Fruit fly (Drosophila melanogaster): ENCODE measurements around the gene Cyp6d5.
A peak's percentile ranks its signal among the peaks of the same experiment; 100 is the strongest.

The Cyp6d5 gene

dm6 chr3R:14055944-14056319, 26.9 kb downstream of the Cyp6d5 start:
- TF ChIP-seq EcR (GFP tag; optimal IDR thresholded peaks at IDR 0.05) = peak in 1 of 2 experiments; percentile 42
- no peak for TF ChIP-seq CG8478 (optimal IDR thresholded peaks at IDR 0.05)

- TF ChIP-seq psq (optimal IDR thresholded peaks at IDR 0.05) (no peak), Dll (optimal IDR thresholded peaks at IDR 0.05) (peak; percentile 27)
Measured at dm6 chr3R:14056320-14057053, 27.5 kb downstream of the Cyp6d5 start, which contains the start of gene foxo. Gene foxo, plus strand, starts transcription at chr3R:14056945.

- no peak for TF ChIP-seq CG8478 (optimal IDR thresholded peaks at IDR 0.05)
- no peak for TF ChIP-seq usp (GFP tag; optimal IDR thresholded peaks at IDR 0.05)
- no peak for TF ChIP-seq pan (optimal IDR thresholded peaks at IDR 0.05)
- no peak for TF ChIP-seq Dll (optimal IDR thresholded peaks at IDR 0.05)
- TF ChIP-seq psq (optimal IDR thresholded peaks at IDR 0.05) = no peak
- TF ChIP-seq EcR (GFP tag; optimal IDR thresholded peaks at IDR 0.05) = no peak
Measured at dm6 chr3R:14057132-14057855, 28.3 kb downstream of the Cyp6d5 start.

- TF ChIP-seq EcR (GFP tag; optimal IDR thresholded peaks at IDR 0.05) (no peak), CG8478 (optimal IDR thresholded peaks at IDR 0.05) (no peak), Dll (optimal IDR thresholded peaks at IDR 0.05) (no peak), psq (optimal IDR thresholded peaks at IDR 0.05) (no peak), usp (GFP tag; optimal IDR thresholded peaks at IDR 0.05) (no peak), pan (optimal IDR thresholded peaks at IDR 0.05) (no peak)
Measured at dm6 chr3R:14058531-14059431, 29.8 kb downstream of the Cyp6d5 start.

DNA sequence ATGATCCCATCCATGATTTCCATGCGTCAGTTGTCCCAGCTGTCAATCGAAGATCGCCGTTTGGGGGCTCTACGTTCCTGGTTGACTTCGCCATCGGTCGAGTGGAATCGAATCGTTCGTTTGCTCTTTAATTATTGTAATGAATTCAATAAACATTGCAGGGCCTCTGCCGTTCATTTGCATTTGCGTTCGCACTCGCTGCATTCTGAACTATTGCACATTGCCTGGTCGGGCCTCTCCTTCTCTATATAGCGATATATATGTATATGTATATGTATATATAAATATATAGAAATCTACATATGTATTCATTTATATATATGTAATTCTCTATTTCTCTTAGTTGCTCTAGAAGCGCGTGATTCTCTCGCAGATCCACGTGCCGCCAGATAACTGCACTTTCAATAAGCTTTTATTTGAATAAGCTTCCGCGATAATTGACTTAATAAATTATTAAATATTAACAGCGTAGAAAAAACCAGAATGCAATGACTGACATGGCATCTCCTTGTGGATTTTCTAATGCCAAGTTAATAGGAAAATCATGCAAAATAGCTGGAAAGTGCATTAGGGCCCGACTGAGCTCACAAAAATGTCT, 30.8 kb downstream of the Cyp6d5 start:
- no peak for TF ChIP-seq psq (optimal IDR thresholded peaks at IDR 0.05)
- no peak for TF ChIP-seq usp (GFP tag; optimal IDR thresholded peaks at IDR 0.05)
- TF ChIP-seq EcR (GFP tag; optimal IDR thresholded peaks at IDR 0.05) = no peak
- no peak for TF ChIP-seq Dll (optimal IDR thresholded peaks at IDR 0.05)
- no peak for TF ChIP-seq CG8478 (optimal IDR thresholded peaks at IDR 0.05)
- TF ChIP-seq pan (optimal IDR thresholded peaks at IDR 0.05) = no peak

dm6 chr3R:14060399-14060798, 31.4 kb downstream of the Cyp6d5 start:
- TF ChIP-seq CG8478 (optimal IDR thresholded peaks at IDR 0.05) (no peak), pan (optimal IDR thresholded peaks at IDR 0.05) (no peak), EcR (GFP tag; optimal IDR thresholded peaks at IDR 0.05) (no peak), Dll (optimal IDR thresholded peaks at IDR 0.05) (no peak), psq (optimal IDR thresholded peaks at IDR 0.05) (no peak), usp (GFP tag; optimal IDR thresholded peaks at IDR 0.05) (no peak)

DNA sequence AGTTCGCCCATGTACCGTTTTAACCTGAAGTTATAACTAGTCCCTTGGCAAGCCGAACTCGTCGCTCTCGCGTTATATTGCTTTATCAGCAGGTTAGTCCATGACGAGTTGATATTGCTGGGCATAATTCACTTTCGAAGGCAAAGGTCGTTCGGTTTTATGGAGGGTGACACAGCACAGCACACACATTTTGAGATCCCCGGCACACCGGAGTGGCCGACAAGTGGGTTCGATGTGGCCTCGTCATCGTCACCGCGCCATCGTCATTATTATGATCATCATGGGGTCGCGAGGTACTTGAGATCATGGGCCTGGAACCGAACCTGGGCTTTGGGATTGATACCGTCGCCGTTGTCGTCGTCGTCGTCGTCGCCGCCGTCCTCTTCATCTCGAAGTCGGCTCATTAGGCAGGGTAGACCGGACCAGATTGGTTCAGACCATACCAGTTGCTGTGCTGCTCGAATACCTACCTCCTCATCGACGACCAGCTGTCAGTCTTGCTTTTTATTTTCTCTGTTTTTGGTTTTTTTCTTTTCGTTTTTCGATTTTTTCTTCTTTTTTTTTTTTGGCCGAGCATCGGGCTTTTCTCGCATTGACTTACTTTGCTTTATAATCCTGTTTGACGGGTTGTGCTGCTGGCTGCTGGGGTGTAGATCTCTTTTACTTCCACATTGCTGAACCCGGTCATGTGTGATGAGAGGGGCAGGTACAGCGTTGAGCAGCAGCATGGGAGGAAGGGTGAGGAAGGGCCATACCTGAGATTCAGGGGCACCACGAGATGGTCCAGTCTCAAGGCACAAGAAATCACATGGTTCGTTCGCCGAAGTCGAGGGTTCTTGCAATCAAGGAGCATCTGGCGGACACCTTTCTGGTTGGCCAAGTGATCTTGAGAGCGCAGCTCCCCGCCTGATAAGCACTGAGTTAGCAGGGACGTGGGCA, 32.3 kb downstream of the Cyp6d5 start:
- TF ChIP-seq EcR (GFP tag; optimal IDR thresholded peaks at IDR 0.05) (peak in 1 of 2 experiments; percentile 50), psq (optimal IDR thresholded peaks at IDR 0.05) (no peak)

DNA sequence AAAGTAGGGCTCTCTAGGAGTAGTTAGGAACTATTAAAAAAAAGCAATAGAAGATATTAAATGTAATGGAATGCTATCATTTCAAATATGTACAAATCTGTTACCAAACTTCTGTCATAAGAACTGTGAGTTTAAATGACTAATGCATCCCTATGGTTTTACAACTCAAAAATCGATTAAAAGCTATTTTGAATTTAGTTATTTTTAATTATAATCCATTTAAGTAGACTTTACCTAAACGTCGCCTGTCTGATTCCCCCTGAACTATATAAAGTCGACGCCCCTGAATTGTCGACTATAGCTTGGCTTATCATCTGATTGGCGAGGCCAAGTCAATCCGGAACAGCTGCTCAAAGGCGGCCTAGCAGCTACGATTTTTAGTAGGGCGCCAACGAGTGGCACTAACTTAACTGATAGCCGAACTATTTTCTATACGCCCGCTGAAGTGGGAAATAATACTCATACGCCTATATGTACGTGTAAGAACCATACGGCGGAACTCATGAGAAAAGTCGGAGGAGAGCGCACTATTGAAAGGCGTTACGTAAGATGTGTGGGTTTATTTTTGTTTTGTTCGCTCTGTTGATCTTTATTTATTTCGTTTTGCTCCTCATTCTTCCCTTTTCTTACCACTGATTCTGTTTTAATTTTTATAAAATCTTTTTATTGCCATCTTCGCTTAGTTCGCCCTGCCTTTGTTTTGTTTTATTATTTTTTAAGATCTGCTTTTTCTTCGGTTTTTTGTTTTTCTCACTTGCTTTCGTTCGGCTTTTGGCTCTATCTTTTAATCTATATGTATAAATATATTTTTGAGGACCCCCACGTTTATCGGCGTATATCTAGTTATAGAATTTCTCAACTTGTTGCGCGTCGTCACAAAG, 33.2 kb downstream of the Cyp6d5 start:
- no peak for TF ChIP-seq Dll (optimal IDR thresholded peaks at IDR 0.05)
- no peak for TF ChIP-seq pan (optimal IDR thresholded peaks at IDR 0.05)
- TF ChIP-seq CG8478 (optimal IDR thresholded peaks at IDR 0.05) = no peak
- TF ChIP-seq EcR (GFP tag; optimal IDR thresholded peaks at IDR 0.05) = no peak
- no peak for TF ChIP-seq usp (GFP tag; optimal IDR thresholded peaks at IDR 0.05)
- no peak for TF ChIP-seq psq (optimal IDR thresholded peaks at IDR 0.05)

DNA sequence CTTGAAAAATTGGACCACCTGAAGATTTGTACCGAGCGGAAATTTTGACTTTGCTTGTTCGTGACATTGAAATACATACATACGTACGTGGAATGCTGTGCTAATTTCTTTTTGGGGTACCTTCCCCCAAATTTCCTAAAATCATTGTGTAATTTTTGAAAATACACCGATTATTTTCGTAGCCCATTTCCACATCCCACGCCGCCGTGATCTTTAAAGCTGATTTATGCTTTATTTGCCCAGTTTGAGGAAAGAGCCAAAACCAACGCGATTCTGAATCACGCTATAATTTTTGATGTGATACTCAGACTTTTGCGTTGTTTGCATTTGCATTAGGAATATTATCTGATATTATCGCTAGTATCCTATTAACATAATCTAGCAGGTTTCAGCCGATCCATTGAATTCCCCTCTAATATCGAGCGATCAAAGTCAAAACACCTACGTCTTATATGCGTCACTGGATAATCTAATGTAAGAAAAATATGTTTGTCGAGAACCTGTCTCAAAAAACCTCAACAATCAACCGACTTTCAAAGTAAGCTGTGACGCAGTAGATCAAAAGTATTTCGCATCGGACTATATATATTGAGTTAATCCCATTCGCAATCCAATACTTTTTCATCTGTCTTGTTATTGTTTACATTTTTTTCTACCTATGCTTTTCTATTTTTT, 34.0 kb downstream of the Cyp6d5 start:
- no peak for TF ChIP-seq usp (GFP tag; optimal IDR thresholded peaks at IDR 0.05)
- TF ChIP-seq pan (optimal IDR thresholded peaks at IDR 0.05) = no peak
- TF ChIP-seq EcR (GFP tag; optimal IDR thresholded peaks at IDR 0.05) = no peak
- TF ChIP-seq Dll (optimal IDR thresholded peaks at IDR 0.05) = no peak
- TF ChIP-seq psq (optimal IDR thresholded peaks at IDR 0.05) = no peak
- TF ChIP-seq CG8478 (optimal IDR thresholded peaks at IDR 0.05) = no peak
